Worm (Caenorhabditis elegans): Measurements from ENCODE around the gene dpy-6.

DNA sequence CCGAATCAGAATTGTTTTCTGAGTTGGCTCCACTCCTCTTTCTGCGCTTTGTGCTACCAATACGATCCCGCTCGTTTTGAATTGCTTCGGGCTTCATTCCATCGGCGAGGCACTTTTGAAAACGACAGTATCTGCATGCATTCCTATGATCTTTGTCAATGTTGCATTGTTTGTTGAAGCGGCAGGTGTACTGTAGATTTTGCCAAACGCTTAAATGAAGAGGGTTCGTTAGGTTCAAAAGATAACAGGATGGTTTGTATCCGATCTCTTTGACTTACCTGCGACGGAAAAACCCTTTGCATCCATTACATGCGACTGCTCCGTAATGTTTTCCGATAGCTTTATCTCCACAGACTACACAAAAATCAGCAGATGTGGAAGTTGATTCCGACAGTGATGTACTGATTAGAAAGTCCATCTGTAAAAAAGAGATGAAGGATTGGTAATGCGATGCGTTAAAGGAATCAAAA, 20.4 kb upstream of the dpy-6 start, which contains the start of gene nhr-14:
- TF ChIP-seq ref-1 (GFP tag; conservative IDR thresholded peaks at IDR 0.05) (no peak), T22C8.4 (GFP tag; IDR thresholded peaks at IDR 0.05) (no peak), flt-1 (GFP tag; IDR thresholded peaks at IDR 0.05) (no peak), tab-1 (GFP tag; IDR thresholded peaks at IDR 0.05) (no peak), klf-2 (GFP tag; conservative IDR thresholded peaks at IDR 0.05) (no peak), ztf-23 (GFP tag; IDR thresholded peaks at IDR 0.05) (no peak)
